Fruit fly (Drosophila melanogaster) whole organism, embryonic: Measurements from ENCODE around the gene Suv3.

Source experiments
- Atf6 ChIP-seq: fragments of 200-800 bp; sonication (Bioruptor generic); IDR thresholded peaks from 2 replicates; pipeline ENCODE4 v1.3.6; 2022; ENCODE audit warnings: missing biosample characterization, missing genetic modification characterization
- BEAF-32 ChIP-seq: fragments of 200-800 bp; sonication (Bioruptor generic); optimal IDR thresholded peaks from 3 replicates; lab custom pipeline; 2017; ENCODE audit warnings: missing biosample characterization, missing genetic modification characterization, mild to moderate bottlenecking, moderate library complexity, missing genetic modification reagents
- BtbVII ChIP-seq: fragments of 200-800 bp; sonication (Bioruptor generic); optimal IDR thresholded peaks from 3 replicates; lab custom pipeline; 2017; ENCODE audit warnings: missing biosample characterization, mild to moderate bottlenecking, missing genetic modification characterization
- CG10979 ChIP-seq: fragments of 200-800 bp; sonication (Bioruptor generic); optimal IDR thresholded peaks from 2 replicates; lab custom pipeline; 2018; ENCODE audit warnings: missing biosample characterization, mild to moderate bottlenecking, missing genetic modification characterization, moderate library complexity
- CG11695 ChIP-seq: fragments of 200-800 bp; sonication (Bioruptor generic); IDR thresholded peaks from 3 replicates; pipeline ENCODE4 v1.3.6; 2022; ENCODE audit warnings: missing biosample characterization, missing genetic modification characterization
- CG13123 ChIP-seq: fragments of 200-800 bp; sonication (Bioruptor generic); optimal IDR thresholded peaks from 2 replicates; lab custom pipeline; 2016; ENCODE audit warnings: missing biosample characterization, missing genetic modification characterization
- CG13287 ChIP-seq: fragments of 200-800 bp; sonication (Bioruptor generic); IDR thresholded peaks from 2 replicates; pipeline ENCODE4 v1.3.6; 2022; ENCODE audit warnings: missing biosample characterization, missing genetic modification characterization; ENCODE audit not compliant: partially characterized antibody
- CG17361 ChIP-seq: fragments of 200-800 bp; sonication (Bioruptor generic); IDR thresholded peaks from 3 replicates; pipeline ENCODE4 v1.3.6; 2022; ENCODE audit warnings: missing biosample characterization, missing genetic modification characterization
- CG2712 ChIP-seq: fragments of 200-800 bp; optimal IDR thresholded peaks from 3 replicates; lab custom pipeline; 2019; ENCODE audit warnings: missing biosample characterization, mild to moderate bottlenecking, missing genetic modification characterization, moderate library complexity
- CG33557 ChIP-seq: fragments of 200-800 bp; sonication (Bioruptor generic); optimal IDR thresholded peaks from 2 replicates; lab custom pipeline; 2019; ENCODE audit warnings: missing biosample characterization, mild to moderate bottlenecking, missing genetic modification characterization, moderate library complexity
- CG43689 ChIP-seq: fragments of 200-800 bp; sonication (Bioruptor generic); IDR thresholded peaks from 2 replicates; pipeline ENCODE4 v1.3.6; 2022; ENCODE audit warnings: missing biosample characterization, missing genetic modification characterization
- CG6254 ChIP-seq: fragments of 200-800 bp; sonication (Bioruptor generic); optimal IDR thresholded peaks from 3 replicates; lab custom pipeline; 2017; ENCODE audit warnings: mild to moderate bottlenecking, missing biosample characterization, missing genetic modification reagents, missing genetic modification characterization
- CG6654 ChIP-seq: fragments of 200-800 bp; sonication (Bioruptor generic); optimal IDR thresholded peaks from 2 replicates; lab custom pipeline; 2017; ENCODE audit warnings: missing biosample characterization, mild to moderate bottlenecking, missing genetic modification characterization
- CG7372 ChIP-seq: fragments of 200-800 bp; sonication (Bioruptor generic); IDR thresholded peaks from 2 replicates; pipeline ENCODE4 v1.3.6; 2022; ENCODE audit warnings: missing biosample characterization, missing genetic modification characterization
- CG7745 ChIP-seq: fragments of 200-800 bp; sonication (Bioruptor generic); optimal IDR thresholded peaks from 2 replicates; lab custom pipeline; 2018; ENCODE audit warnings: missing biosample characterization, mild to moderate bottlenecking, missing genetic modification characterization, moderate library complexity
- CG8924 ChIP-seq: fragments of 200-800 bp; optimal IDR thresholded peaks from 3 replicates; lab custom pipeline; 2019; ENCODE audit warnings: missing biosample characterization, mild to moderate bottlenecking, missing genetic modification characterization, moderate library complexity
- Dbx ChIP-seq: fragments of 200-800 bp; sonication (Bioruptor generic); IDR thresholded peaks from 3 replicates; pipeline ENCODE4 v1.3.6; 2022; ENCODE audit warnings: missing biosample characterization, missing genetic modification characterization
- Doc3 ChIP-seq: fragments of 200-800 bp; sonication (Bioruptor generic); IDR thresholded peaks from 3 replicates; pipeline ENCODE4 v1.3.6; 2022; ENCODE audit warnings: missing biosample characterization, missing genetic modification characterization; ENCODE audit not compliant: partially characterized antibody
- E2f2 ChIP-seq: fragments of 200-800 bp; sonication (Bioruptor generic); IDR thresholded peaks from 2 replicates; pipeline ENCODE4 v1.3.6; 2022; ENCODE audit warnings: missing biosample characterization, missing genetic modification characterization
- Elba2 ChIP-seq: fragments of 200-800 bp; sonication (Bioruptor generic); optimal IDR thresholded peaks from 3 replicates; lab custom pipeline; 2016; ENCODE audit warnings: missing biosample characterization, missing genetic modification characterization
- Ets97D ChIP-seq: fragments of 200-800 bp; sonication (Bioruptor generic); optimal IDR thresholded peaks from 3 replicates; lab custom pipeline; 2016; ENCODE audit warnings: missing biosample characterization, missing genetic modification characterization
- Fer2 ChIP-seq: fragments of 200-800 bp; sonication (Bioruptor generic); optimal IDR thresholded peaks from 2 replicates; lab custom pipeline; 2018; ENCODE audit warnings: missing biosample characterization, mild to moderate bottlenecking, missing genetic modification characterization, moderate library complexity
- Hand ChIP-seq: fragments of 200-800 bp; sonication (Bioruptor generic); optimal IDR thresholded peaks from 2 replicates; lab custom pipeline; 2017; ENCODE audit warnings: mild to moderate bottlenecking, missing biosample characterization, missing genetic modification reagents, missing genetic modification characterization
- Hr3 ChIP-seq: fragments of 200-800 bp; sonication (Bioruptor generic); optimal IDR thresholded peaks from 3 replicates; lab custom pipeline; 2016; ENCODE audit warnings: missing biosample characterization, missing genetic modification characterization
- MBD-R2 ChIP-seq: fragments of 200-800 bp; sonication (Bioruptor generic); IDR thresholded peaks from 2 replicates; pipeline ENCODE4 v1.3.6; 2022; ENCODE audit warnings: missing biosample characterization, missing genetic modification characterization
- NfI ChIP-seq: fragments of 200-800 bp; sonication (Bioruptor generic); optimal IDR thresholded peaks from 3 replicates; lab custom pipeline; 2018; ENCODE audit warnings: missing biosample characterization, mild to moderate bottlenecking, missing genetic modification characterization, moderate library complexity
- Optix ChIP-seq: fragments of 200-800 bp; sonication (Bioruptor generic); IDR thresholded peaks from 3 replicates; pipeline ENCODE4 v1.3.6; 2022; ENCODE audit warnings: missing biosample characterization, missing genetic modification characterization
- YL-1 ChIP-seq: fragments of 200-800 bp; sonication (Bioruptor generic); optimal IDR thresholded peaks from 3 replicates; lab custom pipeline; 2017; ENCODE audit warnings: missing biosample characterization, mild to moderate bottlenecking, missing genetic modification characterization
- ara ChIP-seq: fragments of 200-800 bp; sonication (Bioruptor generic); IDR thresholded peaks from 2 replicates; pipeline ENCODE4 v1.3.6; 2022; ENCODE audit warnings: missing biosample characterization, missing genetic modification characterization
- cato ChIP-seq: fragments of 200-800 bp; sonication (Bioruptor generic); optimal IDR thresholded peaks from 2 replicates; lab custom pipeline; 2016; ENCODE audit warnings: missing biosample characterization, missing genetic modification characterization, borderline replicate concordance
- chm ChIP-seq: fragments of 200-800 bp; sonication (Bioruptor generic); IDR thresholded peaks from 2 replicates; pipeline ENCODE4 v1.3.6; 2022; ENCODE audit warnings: missing biosample characterization, missing genetic modification characterization
- en ChIP-seq: fragments of 200-800 bp; sonication (Bioruptor generic); optimal IDR thresholded peaks from 2 replicates; lab custom pipeline; 2016; ENCODE audit warnings: missing biosample characterization, missing genetic modification characterization
- eyg ChIP-seq: fragments of 200-800 bp; sonication (Bioruptor generic); optimal IDR thresholded peaks from 3 replicates; lab custom pipeline; 2016; ENCODE audit warnings: missing biosample characterization, missing genetic modification characterization
- fu2 ChIP-seq: fragments of 200-800 bp; sonication (Bioruptor generic); optimal IDR thresholded peaks from 2 replicates; lab custom pipeline; 2016; ENCODE audit warnings: missing biosample characterization, missing genetic modification characterization
- gsb ChIP-seq: fragments of 200-800 bp; sonication (Bioruptor generic); IDR thresholded peaks from 2 replicates; pipeline ENCODE4 v1.3.6; 2022; ENCODE audit warnings: missing biosample characterization, missing genetic modification characterization
- inv ChIP-seq: fragments of 200-800 bp; sonication (Bioruptor generic); IDR thresholded peaks from 2 replicates; pipeline ENCODE4 v1.3.6; 2022; ENCODE audit warnings: missing biosample characterization, missing genetic modification characterization; ENCODE audit not compliant: partially characterized antibody
- jumu ChIP-seq: fragments of 200-800 bp; sonication (Bioruptor generic); optimal IDR thresholded peaks from 3 replicates; lab custom pipeline; 2016; ENCODE audit warnings: missing biosample characterization, missing genetic modification characterization
- knrl ChIP-seq: fragments of 200-800 bp; sonication (Bioruptor generic); IDR thresholded peaks from 3 replicates; pipeline ENCODE4 v1.3.6; 2022; ENCODE audit warnings: missing biosample characterization, missing genetic modification characterization; ENCODE audit not compliant: partially characterized antibody
- mam ChIP-seq: fragments of 200-800 bp; sonication (Bioruptor generic); optimal IDR thresholded peaks from 3 replicates; lab custom pipeline; 2016; ENCODE audit warnings: missing biosample characterization, missing genetic modification characterization
- mld ChIP-seq: fragments of 200-800 bp; sonication (Bioruptor generic); IDR thresholded peaks from 3 replicates; pipeline ENCODE4 v1.3.6; 2022; ENCODE audit warnings: missing biosample characterization, missing genetic modification characterization; ENCODE audit not compliant: partially characterized antibody
- ranshi ChIP-seq: fragments of 200-800 bp; sonication (Bioruptor generic); IDR thresholded peaks from 2 replicates; pipeline ENCODE4 v1.3.6; 2022; ENCODE audit warnings: missing biosample characterization, missing genetic modification characterization
- repo ChIP-seq: fragments of 200-800 bp; sonication (Bioruptor generic); optimal IDR thresholded peaks from 2 replicates; lab custom pipeline; 2016; ENCODE audit warnings: missing biosample characterization, missing genetic modification characterization
- sd ChIP-seq: fragments of 200-800 bp; sonication (Bioruptor generic); optimal IDR thresholded peaks from 3 replicates; lab custom pipeline; 2018; ENCODE audit warnings: missing biosample characterization, mild to moderate bottlenecking, missing genetic modification characterization, moderate library complexity
- tna ChIP-seq: fragments of 200-800 bp; sonication (Bioruptor generic); IDR thresholded peaks from 2 replicates; pipeline ENCODE4 v1.3.6; 2022; ENCODE audit warnings: missing biosample characterization, missing genetic modification characterization; ENCODE audit not compliant: partially characterized antibody
- trem ChIP-seq: fragments of 200-800 bp; optimal IDR thresholded peaks from 3 replicates; lab custom pipeline; 2019; ENCODE audit warnings: missing biosample characterization, mild to moderate bottlenecking, missing genetic modification characterization, moderate library complexity
- ttk ChIP-seq: fragments of 200-800 bp; sonication (Bioruptor generic); IDR thresholded peaks from 2 replicates; pipeline ENCODE4 v2.1.2; 2022; ENCODE audit warnings: missing biosample characterization, missing genetic modification characterization
- vvl ChIP-seq: fragments of 200-800 bp; sonication (Bioruptor generic); IDR thresholded peaks from 2 replicates; pipeline ENCODE4 v1.3.6; 2022; ENCODE audit warnings: missing biosample characterization, missing genetic modification characterization
- wek ChIP-seq: fragments of 200-800 bp; sonication (Bioruptor generic); optimal IDR thresholded peaks from 3 replicates; lab custom pipeline; 2018; ENCODE audit warnings: missing biosample characterization, mild to moderate bottlenecking, missing genetic modification characterization, moderate library complexity
- wor ChIP-seq: fragments of 200-800 bp; sonication (Bioruptor generic); IDR thresholded peaks from 2 replicates; pipeline ENCODE4 v1.3.6; 2022; ENCODE audit warnings: missing biosample characterization, missing genetic modification characterization
- zfh2 ChIP-seq: fragments of 200-800 bp; sonication (Bioruptor generic); optimal IDR thresholded peaks from 2 replicates; lab custom pipeline; 2016; ENCODE audit warnings: missing biosample characterization, missing genetic modification characterization

Gene Suv3

dm6 chr3R:4319507-4320138 is 8.3 kb downstream of the Suv3 start, which contains the start of gene CG9795 (continued):
- TF ChIP-seq knrl, result peak; percentile 79
- peak; percentile 80 for TF ChIP-seq BEAF-32 (GFP tag; lab: Kevin White, UChicago)
- peak; percentile 46; the same call in 1 of the 2 replicates for TF ChIP-seq Atf6
- peak; percentile 13 for TF ChIP-seq mam (GFP tag; lab: Kevin White, UChicago)
- TF ChIP-seq CG6654 (GFP tag; lab: Kevin White, UChicago), result no peak
- TF ChIP-seq mld, result peak; percentile 97
- peak; percentile 56 for TF ChIP-seq trem
- TF ChIP-seq E2f2, result peak; percentile 55
- TF ChIP-seq eyg (GFP tag; lab: Kevin White, UChicago), result no peak
- TF ChIP-seq MBD-R2 (GFP tag; lab: Robert Waterston, UW), result peak; percentile 83
- peak; percentile 34 for TF ChIP-seq repo
- TF ChIP-seq ranshi (GFP tag; lab: Robert Waterston, UW), result peak; percentile 28; the same call in 1 of the 2 replicates
- TF ChIP-seq CG43689, result no peak
- peak; percentile 28 for TF ChIP-seq CG10979 (tag; lab: Kevin White, UChicago)
- TF ChIP-seq Dbx (GFP tag; lab: Robert Waterston, UW), result no peak
- peak; percentile 79 for TF ChIP-seq inv (GFP tag; lab: Robert Waterston, UW)
- no peak for TF ChIP-seq cato (GFP tag; lab: Kevin White, UChicago)
- peak; percentile 41 for TF ChIP-seq CG2712 (tag; lab: Kevin White, UChicago)
- TF ChIP-seq tna (GFP tag; lab: Robert Waterston, UW), result peak; percentile 96
- TF ChIP-seq en (GFP tag; lab: Kevin White, UChicago), result peak; percentile 17
- TF ChIP-seq wor, result no peak
- TF ChIP-seq jumu (GFP tag; lab: Kevin White, UChicago), result peak; percentile 61
- TF ChIP-seq vvl (GFP tag; lab: Robert Waterston, UW), result peak; percentile 45; the same call in 1 of the 2 replicates
- TF ChIP-seq Ets97D (GFP tag; lab: Kevin White, UChicago), result peak; percentile 75
- peak; percentile 90 for TF ChIP-seq CG13287
- no peak for TF ChIP-seq Elba2
- no peak for TF ChIP-seq CG7372 (GFP tag; lab: Robert Waterston, UW)
- no peak for TF ChIP-seq CG8924
- no peak for TF ChIP-seq CG17361 (GFP tag; lab: Robert Waterston, UW)
- peak; percentile 1 for TF ChIP-seq CG6254 (GFP tag; lab: Kevin White, UChicago)
- TF ChIP-seq BtbVII (GFP tag; lab: Kevin White, UChicago), result peak; percentile 8
- peak; percentile 48 for TF ChIP-seq zfh2 (GFP tag; lab: Kevin White, UChicago)
- peak; percentile 55 for TF ChIP-seq Hr3 (GFP tag; lab: Kevin White, UChicago)
- TF ChIP-seq chm, result no peak
- no peak for TF ChIP-seq CG13123 (GFP tag; lab: Kevin White, UChicago)
- peak; percentile 28 for TF ChIP-seq Hand (GFP tag; lab: Kevin White, UChicago)
- TF ChIP-seq Fer2 (tag; lab: Kevin White, UChicago), result no peak
- no peak for TF ChIP-seq CG33557 (GFP tag; lab: Kevin White, UChicago)
- no peak for TF ChIP-seq sd (tag; lab: Kevin White, UChicago)
- peak; percentile 69 for TF ChIP-seq YL-1 (GFP tag; lab: Kevin White, UChicago)
- TF ChIP-seq Doc3 (GFP tag; lab: Robert Waterston, UW), result peak; percentile 75
- peak; percentile 91 for TF ChIP-seq CG11695
- no peak for TF ChIP-seq gsb (GFP tag; lab: Robert Waterston, UW)
- TF ChIP-seq ara (GFP tag; lab: Robert Waterston, UW), result no peak
- TF ChIP-seq wek, result peak; percentile 41
- peak; percentile 54 for TF ChIP-seq CG7745 (tag; lab: Kevin White, UChicago)
- TF ChIP-seq ttk (GFP tag; lab: Robert Waterston, UW), result no peak
- 0 out of 3 replicates have a peak, but pooled peaks have one; percentile 19 for TF ChIP-seq Optix (GFP tag; lab: Robert Waterston, UW)
- TF ChIP-seq fu2, result peak; percentile 3
- no peak for TF ChIP-seq NfI (GFP tag; lab: Kevin White, UChicago)
